Worm (Caenorhabditis elegans) whole organism, early embryonic: ENCODE results near the gene hmg-12.

Source experiments
- B0310.2 ChIP-seq: sonication (generic microtip); optimal IDR thresholded peaks from 2 replicates; lab custom pipeline; 2016; ENCODE audit warnings: mild to moderate bottlenecking, missing genetic modification characterization, missing compliant biosample characterization
- F13C5.2 ChIP-seq: sonication (generic microtip); optimal IDR thresholded peaks from 2 replicates; lab custom pipeline; 2017; ENCODE audit warnings: mild to moderate bottlenecking, missing genetic modification characterization, inconsistent platforms, missing compliant biosample characterization
- aly-1 ChIP-seq: sonication (generic microtip); optimal IDR thresholded peaks from 2 replicates; lab custom pipeline; 2016; ENCODE audit warnings: missing genetic modification characterization, missing compliant biosample characterization
- ama-1 ChIP-seq: fragments of 150-350 bp; optimal IDR thresholded peaks from 2 replicates; lab custom pipeline; 2014
- ceh-13 ChIP-seq: fragments of 200-800 bp; sonication (Bioruptor generic); optimal IDR thresholded peaks from 2 replicates; lab custom pipeline; 2018; ENCODE audit warnings: mild to moderate bottlenecking, missing genetic modification characterization, missing compliant biosample characterization
- ceh-36 ChIP-seq: sonication (generic microtip); optimal IDR thresholded peaks from 2 replicates; lab custom pipeline; 2016; ENCODE audit warnings: missing genetic modification characterization, inconsistent platforms, missing compliant biosample characterization
- ets-7 ChIP-seq: sonication (generic microtip); optimal IDR thresholded peaks from 2 replicates; lab custom pipeline; 2016; ENCODE audit warnings: missing genotype, missing genetic modification characterization, missing compliant biosample characterization
- flt-1 ChIP-seq: fragments of 200-800 bp; sonication (Bioruptor generic); IDR thresholded peaks from 2 replicates; pipeline ENCODE4 v1.3.6; 2022; ENCODE audit warnings: missing genetic modification characterization, missing compliant biosample characterization
- hmbx-1 ChIP-seq: sonication (generic microtip); optimal IDR thresholded peaks from 2 replicates; lab custom pipeline; 2016; ENCODE audit warnings: mild to moderate bottlenecking, missing genetic modification characterization, missing compliant biosample characterization
- hmg-4 ChIP-seq: fragments of 200-800 bp; sonication (Bioruptor generic); optimal IDR thresholded peaks from 2 replicates; lab custom pipeline; 2018; ENCODE audit warnings: mild to moderate bottlenecking, missing genetic modification characterization, missing compliant biosample characterization
- hnd-1 ChIP-seq: sonication (generic microtip); optimal IDR thresholded peaks from 2 replicates; lab custom pipeline; 2016; ENCODE audit warnings: missing genetic modification characterization, missing compliant biosample characterization
- pes-1 ChIP-seq: fragments of 200-800 bp; sonication (Bioruptor generic); IDR thresholded peaks from 2 replicates; pipeline ENCODE4 v1.3.6; 2022; ENCODE audit warnings: missing genetic modification reagents, missing genetic modification characterization, missing compliant biosample characterization
- scrt-1 ChIP-seq: fragments of 200-800 bp; sonication (Bioruptor generic); IDR thresholded peaks from 2 replicates; pipeline ENCODE4 v1.3.6; 2022; ENCODE audit warnings: missing genetic modification characterization, missing compliant biosample characterization
- sea-1 ChIP-seq: fragments of 200-800 bp; sonication (Bioruptor generic); conservative IDR thresholded peaks from 2 replicates; pipeline ENCODE4 v1.3.6; 2022; ENCODE audit warnings: missing genetic modification characterization, missing compliant biosample characterization
- tbx-11 ChIP-seq: fragments of 200-800 bp; sonication (Bioruptor generic); IDR thresholded peaks from 2 replicates; pipeline ENCODE4 v1.3.6; 2022; ENCODE audit warnings: missing genetic modification characterization, missing compliant biosample characterization
- tbx-37 ChIP-seq: fragments of 200-800 bp; sonication (Bioruptor generic); conservative IDR thresholded peaks from 2 replicates; pipeline ENCODE4 v1.3.6; 2022; ENCODE audit warnings: missing genetic modification reagents, missing genetic modification characterization, missing compliant biosample characterization
- tra-4 ChIP-seq: sonication (generic microtip); optimal IDR thresholded peaks from 2 replicates; lab custom pipeline; 2017; ENCODE audit warnings: missing genetic modification characterization, missing compliant biosample characterization

hmg-12 gene

ce11 chrII:11922757-11923538, 6.6 kb downstream of the hmg-12 start:
- TF ChIP-seq hmg-4 (no peak), ceh-36 (tag; lab: Kevin White, UChicago) (peak; percentile 79)

- TF ChIP-seq hmg-4 (no peak), hmbx-1 (tag; lab: Kevin White, UChicago) (no peak), F13C5.2 (no peak), ceh-36 (tag; lab: Kevin White, UChicago) (peak; percentile 61), ceh-13 (no peak), tra-4 (no peak), aly-1 (tag; lab: Kevin White, UChicago) (no peak)
Observed at ce11 chrII:11923620-11924298, 7.4 kb downstream of the hmg-12 start.

ce11 chrII:11925203-11925602, 8.9 kb downstream of the hmg-12 start:
- TF ChIP-seq pes-1 (GFP tag; lab: Robert Waterston, UW), result no peak
- TF ChIP-seq tra-4, result no peak
- no peak for TF ChIP-seq ama-1 (lab: Kevin White, UChicago)
- no peak for TF ChIP-seq hnd-1 (tag; lab: Kevin White, UChicago)
- TF ChIP-seq sea-1 (GFP tag; lab: Robert Waterston, UW), result no peak
- TF ChIP-seq scrt-1 (GFP tag; lab: Robert Waterston, UW), result no peak
- no peak for TF ChIP-seq ceh-13
- TF ChIP-seq flt-1 (GFP tag; lab: Robert Waterston, UW), result no peak
- TF ChIP-seq ceh-36 (tag; lab: Kevin White, UChicago), result no peak
- TF ChIP-seq aly-1 (tag; lab: Kevin White, UChicago), result no peak
- no peak for TF ChIP-seq hmbx-1 (tag; lab: Kevin White, UChicago)
- TF ChIP-seq B0310.2, result no peak
- TF ChIP-seq ets-7 (tag; lab: Kevin White, UChicago), result no peak
- TF ChIP-seq tbx-37 (GFP tag; lab: Robert Waterston, UW), result no peak
- no peak for TF ChIP-seq F13C5.2
- no peak for TF ChIP-seq hmg-4
- TF ChIP-seq tbx-11 (GFP tag; lab: Robert Waterston, UW), result no peak

ce11 chrII:11926501-11926900, 10.2 kb downstream of the hmg-12 start:
- TF ChIP-seq ama-1 (lab: Kevin White, UChicago), result no peak
- no peak for TF ChIP-seq ceh-13
- no peak for TF ChIP-seq scrt-1 (GFP tag; lab: Robert Waterston, UW)
- no peak for TF ChIP-seq tbx-37 (GFP tag; lab: Robert Waterston, UW)
- TF ChIP-seq flt-1 (GFP tag; lab: Robert Waterston, UW), result no peak
- no peak for TF ChIP-seq ceh-36 (tag; lab: Kevin White, UChicago)
- no peak for TF ChIP-seq F13C5.2
- no peak for TF ChIP-seq ets-7 (tag; lab: Kevin White, UChicago)
- no peak for TF ChIP-seq hmg-4
- no peak for TF ChIP-seq pes-1 (GFP tag; lab: Robert Waterston, UW)
- TF ChIP-seq B0310.2, result no peak
- no peak for TF ChIP-seq hmbx-1 (tag; lab: Kevin White, UChicago)
- no peak for TF ChIP-seq aly-1 (tag; lab: Kevin White, UChicago)

- no peak for TF ChIP-seq ama-1 (lab: Kevin White, UChicago)
- TF ChIP-seq ets-7 (tag; lab: Kevin White, UChicago), result no peak
- no peak for TF ChIP-seq tra-4
- no peak for TF ChIP-seq ceh-36 (tag; lab: Kevin White, UChicago)
- TF ChIP-seq pes-1 (GFP tag; lab: Robert Waterston, UW), result no peak
- no peak for TF ChIP-seq F13C5.2
- TF ChIP-seq tbx-37 (GFP tag; lab: Robert Waterston, UW), result no peak
- no peak for TF ChIP-seq flt-1 (GFP tag; lab: Robert Waterston, UW)
- TF ChIP-seq hmbx-1 (tag; lab: Kevin White, UChicago), result no peak
- no peak for TF ChIP-seq ceh-13
- no peak for TF ChIP-seq aly-1 (tag; lab: Kevin White, UChicago)
Observed at ce11 chrII:11928752-11929151, 12.4 kb downstream of the hmg-12 start.

- TF ChIP-seq hmbx-1 (tag; lab: Kevin White, UChicago) (no peak), ceh-36 (tag; lab: Kevin White, UChicago) (peak; percentile 64)
Observed at ce11 chrII:11930132-11930531, 13.8 kb downstream of the hmg-12 start.

ce11 chrII:11935266-11935665, 19.0 kb downstream of the hmg-12 start, which contains the start of gene lin-29:
lin-29 (minus strand) TSS chrII:11935343.
- TF ChIP-seq scrt-1 (GFP tag; lab: Robert Waterston, UW) (no peak), tbx-37 (GFP tag; lab: Robert Waterston, UW) (no peak), sea-1 (GFP tag; lab: Robert Waterston, UW) (no peak), ama-1 (lab: Kevin White, UChicago) (no peak), pes-1 (GFP tag; lab: Robert Waterston, UW) (no peak), flt-1 (GFP tag; lab: Robert Waterston, UW) (no peak), B0310.2 (no peak), aly-1 (tag; lab: Kevin White, UChicago) (no peak), tbx-11 (GFP tag; lab: Robert Waterston, UW) (no peak), F13C5.2 (no peak)

ce11 chrII:11936393-11936792, 20.1 kb downstream of the hmg-12 start:
- TF ChIP-seq sea-1 (GFP tag; lab: Robert Waterston, UW) (no peak), scrt-1 (GFP tag; lab: Robert Waterston, UW) (no peak), tbx-37 (GFP tag; lab: Robert Waterston, UW) (no peak), hmg-4 (no peak), ceh-36 (tag; lab: Kevin White, UChicago) (no peak), B0310.2 (no peak), ceh-13 (no peak), pes-1 (GFP tag; lab: Robert Waterston, UW) (no peak)
